Worm (Caenorhabditis elegans) whole organism, L4 larva: Measurements from ENCODE around the gene R01H2.8.
A peak's percentile ranks its signal among the peaks of the same experiment; 100 is the strongest.

Experiments used
- F26F4.8 ChIP-seq: fragments of 200-800 bp; sonication (Bioruptor generic); conservative IDR thresholded peaks from 2 replicates; pipeline ENCODE4 v1.3.6; 2022; ENCODE audit warnings: missing genetic modification characterization, missing compliant biosample characterization
- F37D6.2 ChIP-seq: sonication (generic microtip); optimal IDR thresholded peaks from 2 replicates; lab custom pipeline; 2016; ENCODE audit warnings: mild to moderate bottlenecking, missing genetic modification characterization, missing compliant biosample characterization
- T20F7.1 ChIP-seq: fragments of 200-800 bp; sonication (Bioruptor generic); optimal IDR thresholded peaks from 2 replicates; lab custom pipeline; 2018; ENCODE audit warnings: mild to moderate bottlenecking, missing genetic modification characterization, missing compliant biosample characterization
- Y48G9A.11 ChIP-seq: fragments of 200-800 bp; sonication (Bioruptor generic); IDR thresholded peaks from 2 replicates; pipeline ENCODE4 v1.3.6; 2022; ENCODE audit warnings: missing genetic modification reagents, missing genetic modification characterization, missing compliant biosample characterization
- ZK546.5 ChIP-seq, 2 experiments: sonication (generic microtip); optimal IDR thresholded peaks; 2 replicates each; lab custom pipeline; 2017; ENCODE audit warnings: missing biosample characterization in 2 of 2, missing genetic modification characterization in 2 of 2
- aha-1 ChIP-seq: fragments of 150-350 bp; peaks from one replicate; lab custom pipeline; 2014; ENCODE audit warnings: missing biosample characterization, missing genetic modification characterization
- ceh-20 ChIP-seq: fragments of 200-800 bp; sonication (Bioruptor generic); IDR thresholded peaks from 2 replicates; pipeline ENCODE4 v1.3.6; 2022; ENCODE audit warnings: missing genetic modification reagents, missing genetic modification characterization, missing compliant biosample characterization
- ceh-32 ChIP-seq: sonication (generic microtip); optimal IDR thresholded peaks from 2 replicates; lab custom pipeline; 2016; ENCODE audit warnings: mild to moderate bottlenecking, missing genetic modification characterization, missing compliant biosample characterization; ENCODE audit not compliant: poor library complexity
- ceh-82 ChIP-seq: sonication (generic microtip); optimal IDR thresholded peaks from 2 replicates; lab custom pipeline; 2017; ENCODE audit warnings: missing biosample characterization, missing genetic modification characterization
- ces-1 ChIP-seq: fragments of 150-350 bp; sonication (generic microtip); optimal IDR thresholded peaks from 4 replicates; lab custom pipeline; 2014; ENCODE audit warnings: missing biosample characterization, missing genetic modification reagents, missing genetic modification characterization
- ctbp-1 ChIP-seq: fragments of 200-800 bp; sonication (Bioruptor generic); IDR thresholded peaks from 2 replicates; pipeline ENCODE4 v1.3.6; 2022; ENCODE audit warnings: missing genetic modification reagents, missing genetic modification characterization, missing compliant biosample characterization
- daf-19 ChIP-seq: fragments of 200-800 bp; sonication (Bioruptor generic); conservative IDR thresholded peaks from 2 replicates; pipeline ENCODE4 v1.3.6; 2022; ENCODE audit warnings: missing genetic modification characterization, missing compliant biosample characterization
- daf-8 ChIP-seq: fragments of 200-800 bp; sonication (Bioruptor generic); IDR thresholded peaks from 2 replicates; pipeline ENCODE4 v1.3.6; 2022; ENCODE audit warnings: missing genetic modification characterization, missing compliant biosample characterization
- dmd-6 ChIP-seq: fragments of 200-800 bp; sonication (Bioruptor generic); IDR thresholded peaks from 2 replicates; pipeline ENCODE4 v1.3.6; 2022; ENCODE audit warnings: missing genetic modification reagents, missing genetic modification characterization, missing compliant biosample characterization
- dmd-9 ChIP-seq: fragments of 200-800 bp; sonication (Bioruptor generic); IDR thresholded peaks from 2 replicates; pipeline ENCODE4 v1.3.6; 2022; ENCODE audit warnings: missing genetic modification reagents, missing genetic modification characterization, missing compliant biosample characterization
- fos-1 ChIP-seq: fragments of 150-350 bp; optimal IDR thresholded peaks from 2 replicates; lab custom pipeline; 2014; ENCODE audit warnings: missing biosample characterization, missing genetic modification characterization
- gei-8 ChIP-seq: fragments of 200-800 bp; sonication (Bioruptor generic); optimal IDR thresholded peaks from 2 replicates; lab custom pipeline; 2018; ENCODE audit warnings: mild to moderate bottlenecking, missing genetic modification characterization, missing compliant biosample characterization
- hmg-1.1 ChIP-seq: fragments of 200-800 bp; sonication (Bioruptor generic); IDR thresholded peaks from 2 replicates; pipeline ENCODE4 v1.3.6; 2022; ENCODE audit warnings: missing genetic modification reagents, missing genetic modification characterization, missing compliant biosample characterization
- lim-7 ChIP-seq: fragments of 200-800 bp; sonication (Bioruptor generic); IDR thresholded peaks from 2 replicates; pipeline ENCODE4 v1.3.6; 2022; ENCODE audit warnings: missing genetic modification characterization, missing compliant biosample characterization
- lin-15B ChIP-seq: fragments of 150-350 bp; sonication (generic microtip); optimal IDR thresholded peaks from 3 replicates; lab custom pipeline; 2014; ENCODE audit warnings: missing biosample characterization, missing genetic modification characterization
- lin-38 ChIP-seq: fragments of 200-800 bp; sonication (Bioruptor generic); IDR thresholded peaks from 2 replicates; pipeline ENCODE4 v1.3.6; 2022; ENCODE audit warnings: missing genetic modification reagents, missing genetic modification characterization, missing compliant biosample characterization
- mep-1 ChIP-seq: fragments of 150-350 bp; sonication (generic microtip); optimal IDR thresholded peaks from 3 replicates; lab custom pipeline; 2014; ENCODE audit warnings: missing biosample characterization, missing genetic modification characterization
- mes-2 ChIP-seq: sonication (generic microtip); optimal IDR thresholded peaks from 2 replicates; lab custom pipeline; 2016; ENCODE audit warnings: missing genotype, mild to moderate bottlenecking, missing genetic modification characterization, missing compliant biosample characterization; ENCODE audit not compliant: poor library complexity, severe bottlenecking
- mxl-3 ChIP-seq: fragments of 200-800 bp; sonication (Bioruptor generic); optimal IDR thresholded peaks from 2 replicates; lab custom pipeline; 2018; ENCODE audit warnings: mild to moderate bottlenecking, missing genetic modification characterization, missing compliant biosample characterization
- nhr-111 ChIP-seq: fragments of 200-800 bp; sonication (Bioruptor generic); optimal IDR thresholded peaks from 2 replicates; lab custom pipeline; 2018; ENCODE audit warnings: mild to moderate bottlenecking, missing genetic modification characterization, missing compliant biosample characterization
- nhr-25 ChIP-seq: sonication (generic microtip); optimal IDR thresholded peaks from 2 replicates; lab custom pipeline; 2017; ENCODE audit warnings: missing genetic modification characterization, mild to moderate bottlenecking, missing compliant biosample characterization, antibody characterized with exemption, moderate library complexity, borderline replicate concordance; ENCODE audit not compliant: insufficient read depth
- nhr-28 ChIP-seq: fragments of 150-350 bp; optimal IDR thresholded peaks from 2 replicates; lab custom pipeline; 2014; ENCODE audit warnings: missing biosample characterization, missing genetic modification characterization
- nhr-41 ChIP-seq: fragments of 200-800 bp; sonication (Bioruptor generic); IDR thresholded peaks from 2 replicates; pipeline ENCODE4 v1.3.6; 2022; ENCODE audit warnings: missing genetic modification reagents, missing genetic modification characterization, missing compliant biosample characterization
- nhr-48 ChIP-seq: sonication (generic microtip); optimal IDR thresholded peaks from 2 replicates; lab custom pipeline; 2016; ENCODE audit warnings: mild to moderate bottlenecking, missing genetic modification characterization, missing compliant biosample characterization
- nhr-6 ChIP-seq: fragments of 150-350 bp; optimal IDR thresholded peaks from 2 replicates; lab custom pipeline; 2014; ENCODE audit warnings: missing biosample characterization, missing genetic modification characterization
- nhr-77 ChIP-seq: fragments of 150-350 bp; optimal IDR thresholded peaks from 2 replicates; lab custom pipeline; 2014; ENCODE audit warnings: missing biosample characterization, missing genetic modification characterization
- sdz-12 ChIP-seq: fragments of 200-800 bp; sonication (Bioruptor generic); optimal IDR thresholded peaks from 2 replicates; lab custom pipeline; 2018; ENCODE audit warnings: mild to moderate bottlenecking, missing genetic modification characterization, missing compliant biosample characterization
- set-16 ChIP-seq: fragments of 200-800 bp; sonication (Bioruptor generic); IDR thresholded peaks from 2 replicates; pipeline ENCODE4 v1.3.6; 2022; ENCODE audit warnings: missing genetic modification reagents, missing genetic modification characterization, missing compliant biosample characterization
- spr-1 ChIP-seq: sonication (generic microtip); optimal IDR thresholded peaks from 2 replicates; lab custom pipeline; 2016; ENCODE audit warnings: mild to moderate bottlenecking, missing genetic modification characterization, missing compliant biosample characterization
- spr-3 ChIP-seq: fragments of 200-800 bp; sonication (Bioruptor generic); optimal IDR thresholded peaks from 2 replicates; lab custom pipeline; 2018; ENCODE audit warnings: mild to moderate bottlenecking, missing genetic modification characterization, missing compliant biosample characterization
- tag-97 ChIP-seq: fragments of 200-800 bp; sonication (Bioruptor generic); IDR thresholded peaks from 2 replicates; pipeline ENCODE4 v1.3.6; 2022; ENCODE audit warnings: missing genetic modification characterization, missing compliant biosample characterization
- unc-62 ChIP-seq, 3 experiments: fragments of 150-350 bp in 1 of 3; sonication (generic microtip); optimal IDR thresholded peaks in 2 of 3; peaks in 1 of 3; 1 replicate in 1 of 3; 2 replicates in 2 of 3; lab custom pipeline; 2014 to 2017; ENCODE audit warnings: missing biosample characterization in 3 of 3, missing genetic modification characterization in 3 of 3, missing genetic modification reagents in 3 of 3, missing genotype in 1 of 3
- zfp-2 ChIP-seq: sonication (generic microtip); optimal IDR thresholded peaks from 2 replicates; lab custom pipeline; 2016; ENCODE audit warnings: mild to moderate bottlenecking, missing genetic modification characterization, missing compliant biosample characterization
- ztf-11 ChIP-seq: fragments of 150-350 bp; optimal IDR thresholded peaks from 2 replicates; lab custom pipeline; 2014; ENCODE audit warnings: missing biosample characterization, missing genetic modification characterization

R01H2.8 gene

ce11 chrIII:7032070-7032469 is 36.8 kb upstream of the R01H2.8 start:
- TF ChIP-seq set-16 (no peak), unc-62 (GFP tag; optimal IDR thresholded peaks at IDR 0.05 in 1 of 2; lab: Kevin White, UChicago) (peak in 1 of 2 experiments; percentile 95), unc-62 (tag; optimal IDR thresholded peaks at IDR 0.05; lab: Kevin White, UChicago) (no peak)

DNA sequence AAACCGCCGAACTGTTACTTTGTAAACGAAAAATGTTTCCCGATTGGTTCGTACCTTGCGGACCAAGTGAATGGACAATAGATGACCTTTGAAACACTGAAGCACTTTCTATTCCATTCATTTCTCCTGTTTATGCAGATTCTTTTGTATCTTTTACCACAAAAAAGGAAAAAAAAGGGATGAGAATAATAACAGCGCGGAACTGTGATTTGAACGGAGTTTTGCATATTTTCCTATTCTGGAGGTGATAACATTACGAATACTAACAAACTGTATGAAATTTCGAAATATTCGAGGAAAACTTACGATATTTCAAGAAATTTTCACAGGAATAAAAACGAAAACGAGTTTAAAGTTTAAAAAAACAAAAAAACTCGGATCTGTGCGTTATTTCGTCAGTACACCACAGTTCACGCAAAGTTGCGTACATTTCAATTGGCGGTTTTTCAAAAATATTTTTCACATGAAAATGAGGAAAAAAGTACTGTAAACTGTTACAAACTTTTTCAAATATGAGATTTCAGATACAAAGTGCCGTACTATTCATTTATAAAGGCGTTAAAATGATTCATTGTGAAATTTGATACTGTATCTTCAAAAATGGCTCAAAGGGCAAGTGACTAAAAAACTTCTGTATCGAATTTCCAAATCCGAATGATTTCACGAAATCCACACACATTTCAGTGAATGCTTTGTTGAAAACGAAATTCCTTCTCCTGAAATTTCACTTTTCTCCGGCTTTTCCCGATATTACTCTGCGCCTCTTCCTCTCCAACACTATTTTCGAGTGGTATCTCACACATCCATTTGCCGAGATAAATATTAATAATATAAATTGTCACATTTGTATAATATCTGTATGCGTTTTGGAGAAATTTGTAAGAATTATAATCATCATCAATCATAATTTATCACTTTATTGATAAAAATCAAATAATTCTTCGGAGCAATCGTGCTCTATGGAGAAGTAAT is 34.3 kb upstream of the R01H2.8 start:
- TF ChIP-seq aha-1 (peak; percentile 97), lim-7 (no peak), ctbp-1 (GFP tag; lab: Robert Waterston, UW) (no peak), unc-62 (GFP tag; optimal IDR thresholded peaks at IDR 0.05 in 1 of 2; lab: Kevin White, UChicago) (peak in 1 of 2 experiments; percentile 57), unc-62 (tag; optimal IDR thresholded peaks at IDR 0.05; lab: Kevin White, UChicago) (no peak), Y48G9A.11 (GFP tag; lab: Robert Waterston, UW) (no peak), ceh-82 (tag; lab: Kevin White, UChicago) (no peak)

ce11 chrIII:7045643-7046042 is 23.2 kb upstream of the R01H2.8 start, which contains the start of gene R01H2.7:
Gene R01H2.7, minus strand, starts transcription at chrIII:7045743.
- TF ChIP-seq lin-38 (GFP tag; lab: Robert Waterston, UW) (no peak), daf-8 (no peak)
- TF ChIP-seq, all 104 proteins: peak for 0

DNA sequence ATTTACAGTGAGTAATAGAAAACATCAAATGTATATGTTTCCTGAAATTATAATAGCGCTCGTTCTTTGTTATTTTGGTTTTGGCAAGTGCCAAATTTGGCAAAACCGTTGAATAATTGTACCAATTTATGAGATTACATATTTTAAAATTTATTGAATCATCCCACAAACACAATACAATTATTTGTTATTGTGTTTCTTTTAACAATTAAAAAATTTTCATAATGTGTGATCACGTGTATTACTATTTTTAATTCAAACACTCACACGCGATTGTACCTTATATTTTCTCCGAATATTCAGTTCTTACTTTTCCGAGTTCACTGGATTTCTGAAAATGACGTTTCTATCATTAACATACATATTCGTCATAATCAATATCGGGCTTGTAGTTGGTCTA is 12.6 kb upstream of the R01H2.8 start, which contains the start of gene R01H2.2:
Gene R01H2.2 (plus strand): TSS at position 301 of the 400 bp plus-strand sequence.
- no peak for TF ChIP-seq zfp-2 (tag; lab: Kevin White, UChicago)
- no peak for TF ChIP-seq spr-3 (GFP tag; lab: Kevin White, UChicago)
- TF ChIP-seq nhr-6 (tag; lab: Kevin White, UChicago): no peak
- no peak for TF ChIP-seq F26F4.8 (GFP tag; lab: Robert Waterston, UW)
- no peak for TF ChIP-seq ceh-20 (GFP tag; lab: Robert Waterston, UW)
- no peak for TF ChIP-seq nhr-77
- TF ChIP-seq dmd-9 (GFP tag; lab: Robert Waterston, UW): no peak
- TF ChIP-seq ZK546.5 (tag; optimal IDR thresholded peaks at IDR 0.05; lab: Kevin White, UChicago): no peak
- no peak for TF ChIP-seq mes-2 (tag; lab: Kevin White, UChicago)
- TF ChIP-seq daf-19: no peak
- no peak for TF ChIP-seq sdz-12 (GFP tag; lab: Kevin White, UChicago)
- TF ChIP-seq ztf-11 (tag; lab: Kevin White, UChicago): no peak
- TF ChIP-seq fos-1: no peak

DNA sequence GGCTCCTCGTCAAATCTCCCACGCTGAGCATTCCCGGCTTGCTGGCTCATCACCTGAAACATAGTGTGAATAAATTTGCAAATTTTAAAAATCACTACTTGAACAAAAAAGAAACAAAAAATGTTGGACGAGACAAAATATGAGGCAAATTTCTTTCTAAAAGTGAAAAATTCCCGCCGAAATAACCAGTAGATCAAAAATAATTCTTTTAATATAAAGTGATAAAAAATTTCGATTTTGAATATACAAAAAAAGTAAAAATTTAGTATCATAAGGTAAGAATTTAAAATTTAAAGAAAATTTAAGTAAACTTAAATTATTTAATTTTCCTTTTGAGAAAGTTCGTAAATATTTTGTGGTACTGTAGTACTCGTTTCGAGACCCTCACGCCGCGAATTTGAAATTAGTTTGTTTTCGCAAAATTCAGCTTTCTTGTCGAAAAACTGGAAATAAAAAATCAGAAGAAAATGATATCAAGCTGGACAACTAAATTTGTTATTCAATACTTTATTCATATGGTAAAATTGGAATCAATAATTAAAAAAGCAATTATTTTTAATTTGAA is 8.2 kb upstream of the R01H2.8 start, which contains the start of gene egg-2:
Gene egg-2 (minus strand): TSS at position 53 of the 565 bp plus-strand sequence.
- TF ChIP-seq T20F7.1 (GFP tag; lab: Kevin White, UChicago) (no peak), nhr-48 (tag; lab: Kevin White, UChicago) (no peak), tag-97 (no peak), set-16 (no peak), nhr-28 (no peak), ceh-82 (tag; lab: Kevin White, UChicago) (no peak), dmd-6 (GFP tag; lab: Robert Waterston, UW) (no peak), mxl-3 (GFP tag; lab: Kevin White, UChicago) (no peak), ztf-11 (tag; lab: Kevin White, UChicago) (no peak), F37D6.2 (no peak), lin-15B (tag; lab: Kevin White, UChicago) (no peak), mep-1 (tag; lab: Kevin White, UChicago) (no peak), ceh-32 (tag; lab: Kevin White, UChicago) (no peak), nhr-41 (GFP tag; lab: Robert Waterston, UW) (no peak), spr-1 (tag; lab: Kevin White, UChicago) (no peak), gei-8 (GFP tag; lab: Kevin White, UChicago) (no peak), hmg-1.1 (GFP tag; lab: Robert Waterston, UW) (no peak), nhr-111 (GFP tag; lab: Kevin White, UChicago) (no peak), ces-1 (GFP tag; lab: Kevin White, UChicago) (no peak), nhr-25 (tag; lab: Kevin White, UChicago) (no peak)
